Worm (Caenorhabditis elegans) whole organism, late embryonic: ENCODE data around the gene T10D4.15.
A peak's percentile ranks its signal among the peaks of the same experiment; 100 is the strongest.
"Not testable (repeated sequence)": the region's sequence is repeated elsewhere in the genome, so short reads cannot be mapped to it uniquely, and the experiment has no call there.

Experiments
- K02D7.2 ChIP-seq: sonication (generic microtip); optimal IDR thresholded peaks from 2 replicates; lab custom pipeline; 2017; ENCODE audit warnings: mild to moderate bottlenecking, missing genetic modification characterization, missing compliant biosample characterization
- K09A11.1 ChIP-seq: sonication (generic microtip); optimal IDR thresholded peaks from 2 replicates; lab custom pipeline; 2017; ENCODE audit warnings: antibody characterized with exemption, mild to moderate bottlenecking, missing genetic modification characterization, missing compliant biosample characterization; ENCODE audit not compliant: insufficient read depth
- T23F11.4 ChIP-seq: fragments of 200-800 bp; sonication (Bioruptor generic); optimal IDR thresholded peaks from 2 replicates; lab custom pipeline; 2018; ENCODE audit warnings: mild to moderate bottlenecking, missing genetic modification characterization, missing compliant biosample characterization
- Y22D7AL.16 ChIP-seq: sonication (generic microtip); optimal IDR thresholded peaks from 2 replicates; lab custom pipeline; 2016; ENCODE audit warnings: missing genetic modification characterization, missing compliant biosample characterization
- ceh-14 ChIP-seq: sonication (generic microtip); optimal IDR thresholded peaks from 2 replicates; lab custom pipeline; 2016; ENCODE audit warnings: missing genotype, missing genetic modification characterization, missing compliant biosample characterization
- ceh-19 ChIP-seq: fragments of 200-800 bp; sonication (Bioruptor generic); optimal IDR thresholded peaks from 2 replicates; lab custom pipeline; 2018; ENCODE audit warnings: mild to moderate bottlenecking, missing genetic modification characterization, missing compliant biosample characterization
- ceh-2 ChIP-seq: sonication (generic microtip); optimal IDR thresholded peaks from 2 replicates; lab custom pipeline; 2016; ENCODE audit warnings: missing genotype, missing genetic modification characterization, missing compliant biosample characterization
- ceh-22 ChIP-seq: sonication (generic microtip); optimal IDR thresholded peaks from 2 replicates; lab custom pipeline; 2017; ENCODE audit warnings: missing biosample characterization, missing genetic modification characterization
- ceh-30 ChIP-seq: fragments of 150-350 bp; optimal IDR thresholded peaks from 2 replicates; lab custom pipeline; 2014; ENCODE audit warnings: missing biosample characterization, missing genetic modification characterization
- ceh-31 ChIP-seq: sonication (generic microtip); optimal IDR thresholded peaks from 2 replicates; lab custom pipeline; 2016; ENCODE audit warnings: missing genetic modification characterization, missing compliant biosample characterization
- ceh-6 ChIP-seq: fragments of 200-800 bp; sonication (Bioruptor generic); optimal IDR thresholded peaks from 2 replicates; lab custom pipeline; 2018; ENCODE audit warnings: mild to moderate bottlenecking, missing genetic modification characterization, missing compliant biosample characterization
- ceh-9 ChIP-seq: sonication (generic microtip); optimal IDR thresholded peaks from 2 replicates; lab custom pipeline; 2016; ENCODE audit warnings: mild to moderate bottlenecking, missing genetic modification characterization, inconsistent platforms, missing compliant biosample characterization
- dmd-4 ChIP-seq: sonication (generic microtip); optimal IDR thresholded peaks from 2 replicates; lab custom pipeline; 2016; ENCODE audit warnings: borderline replicate concordance, missing genetic modification characterization, missing compliant biosample characterization
- dve-1 ChIP-seq: sonication (generic microtip); optimal IDR thresholded peaks from 2 replicates; lab custom pipeline; 2017; ENCODE audit warnings: antibody characterized with exemption, mild to moderate bottlenecking, missing genetic modification characterization, missing compliant biosample characterization
- elt-2 ChIP-seq: sonication (generic microtip); optimal IDR thresholded peaks from 2 replicates; lab custom pipeline; 2016; ENCODE audit warnings: missing genetic modification reagents, missing genetic modification characterization, missing compliant biosample characterization
- elt-4 ChIP-seq: sonication (generic microtip); optimal IDR thresholded peaks from 2 replicates; lab custom pipeline; 2016; ENCODE audit warnings: missing genetic modification characterization, missing compliant biosample characterization
- eyg-1 ChIP-seq: sonication (generic microtip); optimal IDR thresholded peaks from 2 replicates; lab custom pipeline; 2016; ENCODE audit warnings: missing genotype, missing genetic modification characterization, missing compliant biosample characterization
- hlh-13 ChIP-seq: fragments of 200-800 bp; sonication (Bioruptor generic); optimal IDR thresholded peaks from 2 replicates; lab custom pipeline; 2018; ENCODE audit warnings: mild to moderate bottlenecking, missing genetic modification characterization, missing compliant biosample characterization
- hlh-6 ChIP-seq: sonication (generic microtip); optimal IDR thresholded peaks from 2 replicates; lab custom pipeline; 2016; ENCODE audit warnings: missing genotype, missing genetic modification characterization, missing compliant biosample characterization
- lim-6 ChIP-seq: sonication (generic microtip); optimal IDR thresholded peaks from 2 replicates; lab custom pipeline; 2016; ENCODE audit warnings: missing genetic modification characterization, missing compliant biosample characterization
- madf-2 ChIP-seq: sonication (generic microtip); optimal IDR thresholded peaks from 2 replicates; lab custom pipeline; 2017; ENCODE audit warnings: missing genetic modification characterization, missing compliant biosample characterization
- mec-3 ChIP-seq: sonication (generic microtip); optimal IDR thresholded peaks from 2 replicates; lab custom pipeline; 2016; ENCODE audit warnings: borderline replicate concordance, missing genetic modification characterization, missing compliant biosample characterization
- nfya-1 ChIP-seq: sonication (generic microtip); optimal IDR thresholded peaks from 2 replicates; lab custom pipeline; 2017; ENCODE audit warnings: missing genetic modification characterization, mild to moderate bottlenecking, missing compliant biosample characterization, antibody characterized with exemption, moderate library complexity
- nhr-232 ChIP-seq: sonication (generic microtip); optimal IDR thresholded peaks from 2 replicates; lab custom pipeline; 2016; ENCODE audit warnings: missing genetic modification characterization, missing compliant biosample characterization
- pag-3 ChIP-seq: sonication (generic microtip); optimal IDR thresholded peaks from 2 replicates; lab custom pipeline; 2016; ENCODE audit warnings: missing compliant biosample characterization, missing genetic modification characterization, borderline replicate concordance
- pros-1 ChIP-seq: fragments of 150-350 bp; optimal IDR thresholded peaks from 2 replicates; lab custom pipeline; 2014; ENCODE audit warnings: missing biosample characterization, missing genetic modification reagents, missing genetic modification characterization
- rnt-1 ChIP-seq: sonication (generic microtip); optimal IDR thresholded peaks from 2 replicates; lab custom pipeline; 2016; ENCODE audit warnings: missing genetic modification characterization, missing compliant biosample characterization
- sox-2 ChIP-seq: fragments of 200-800 bp; sonication (Bioruptor generic); IDR thresholded peaks from 2 replicates; pipeline ENCODE4 v1.3.6; 2022; ENCODE audit warnings: missing genetic modification reagents, missing genetic modification characterization, missing compliant biosample characterization
- sox-4 ChIP-seq: sonication (generic microtip); optimal IDR thresholded peaks from 2 replicates; lab custom pipeline; 2017; ENCODE audit warnings: mild to moderate bottlenecking, missing genetic modification characterization, inconsistent platforms, missing compliant biosample characterization
- syd-9 ChIP-seq: sonication (generic microtip); optimal IDR thresholded peaks from 2 replicates; lab custom pipeline; 2016; ENCODE audit warnings: mild to moderate bottlenecking, missing genetic modification characterization, moderate library complexity, missing compliant biosample characterization
- unc-86 ChIP-seq: sonication (generic microtip); optimal IDR thresholded peaks from 2 replicates; lab custom pipeline; 2016; ENCODE audit warnings: missing genetic modification characterization, missing compliant biosample characterization

T10D4.15 gene

ce11 chrII:3126341-3126740 lies 19.6 kb upstream of the T10D4.15 start, which contains the start of gene ins-19:
Gene ins-19 (minus strand): TSS chrII:3126441.
- TF ChIP-seq ceh-14 (no peak), ceh-22 (tag; lab: Kevin White, UChicago) (no peak), sox-2 (no peak), ceh-31 (tag; lab: Kevin White, UChicago) (no peak), lim-6 (tag; lab: Kevin White, UChicago) (no peak), madf-2 (tag; lab: Kevin White, UChicago) (no peak), dve-1 (tag; lab: Kevin White, UChicago) (no peak), ceh-2 (tag; lab: Kevin White, UChicago) (no peak), ceh-19 (no peak)

ce11 chrII:3126741-3127140 lies 19.2 kb upstream of the T10D4.15 start, which contains the start of gene ins-31:
Gene ins-31 (plus strand): TSS chrII:3127041.
- not testable (repeated sequence) for TF ChIP-seq ceh-30, elt-2, sox-4 (tag; lab: Kevin White, UChicago)

ce11 chrII:3129007-3129406 lies 16.9 kb upstream of the T10D4.15 start, which contains the start of gene chil-24:
Gene chil-24 (plus strand): TSS chrII:3129162.
- TF ChIP-seq syd-9 (no peak), rnt-1 (tag; lab: Kevin White, UChicago) (no peak), mec-3 (no peak), hlh-6 (tag; lab: Kevin White, UChicago) (no peak), pros-1 (no peak), ceh-31 (tag; lab: Kevin White, UChicago) (no peak), pag-3 (tag; lab: Kevin White, UChicago) (no peak)
- TF ChIP-seq, all 69 proteins: peak for 0

ce11 chrII:3135293-3135692 lies 10.6 kb upstream of the T10D4.15 start:
- no peak for TF ChIP-seq nhr-232 (tag; lab: Kevin White, UChicago)
- peak; percentile 63 for TF ChIP-seq dve-1 (tag; lab: Kevin White, UChicago)

- no peak for TF ChIP-seq pros-1
- TF ChIP-seq ceh-9 (tag; lab: Kevin White, UChicago) = no peak
- no peak for TF ChIP-seq elt-2 (tag; lab: Kevin White, UChicago)
- no peak for TF ChIP-seq elt-4 (tag; lab: Kevin White, UChicago)
- TF ChIP-seq dmd-4 (tag; lab: Kevin White, UChicago) = no peak
- no peak for TF ChIP-seq rnt-1 (tag; lab: Kevin White, UChicago)
- TF ChIP-seq K02D7.2 = no peak
- TF ChIP-seq hlh-13 (GFP tag; lab: Kevin White, UChicago) = no peak
- no peak for TF ChIP-seq nfya-1 (tag; lab: Kevin White, UChicago)
- no peak for TF ChIP-seq unc-86 (tag; lab: Kevin White, UChicago)
- TF ChIP-seq K09A11.1 = no peak
Measured at ce11 chrII:3137804-3138203, 8.1 kb upstream of the T10D4.15 start, which contains the start of gene sri-54. Gene sri-54 (minus strand): TSS chrII:3137904.

ce11 chrII:3142855-3143254 lies 3.1 kb upstream of the T10D4.15 start, which contains the start of gene sri-42:
Gene sri-42 (minus strand): TSS chrII:3142955.
- TF ChIP-seq dve-1 (tag; lab: Kevin White, UChicago); ceh-6; eyg-1 (tag; lab: Kevin White, UChicago): not testable (repeated sequence)

- not testable (repeated sequence) for TF ChIP-seq T23F11.4 (GFP tag; lab: Kevin White, UChicago); Y22D7AL.16 (tag; lab: Kevin White, UChicago); eyg-1 (tag; lab: Kevin White, UChicago)
Measured at ce11 chrII:3144552-3144951, 1.4 kb upstream of the T10D4.15 start, which contains the start of gene sri-43. Gene sri-43 (minus strand): TSS chrII:3144652.
